Fruit fly (Drosophila melanogaster) whole organism, adult: ENCODE results near the gene Graf.

Source experiments
- CG11617 ChIP-seq: fragments of 200-800 bp; sonication (Bioruptor generic); optimal IDR thresholded peaks from 2 replicates; lab custom pipeline; 2017; ENCODE audit warnings: mild to moderate bottlenecking, missing biosample characterization, missing genetic modification reagents, missing genetic modification characterization
- CG12768 ChIP-seq: fragments of 200-800 bp; sonication (Bioruptor generic); optimal IDR thresholded peaks from 2 replicates; lab custom pipeline; 2017; ENCODE audit warnings: missing biosample characterization, missing genetic modification characterization, mild to moderate bottlenecking, moderate library complexity, missing genetic modification reagents
- CG14711 ChIP-seq: fragments of 200-800 bp; sonication (Bioruptor generic); optimal IDR thresholded peaks from 2 replicates; lab custom pipeline; 2018; ENCODE audit warnings: missing biosample characterization, mild to moderate bottlenecking, missing genetic modification characterization, moderate library complexity
- CG1620 ChIP-seq: fragments of 200-800 bp; sonication (Bioruptor generic); optimal IDR thresholded peaks from 2 replicates; lab custom pipeline; 2016; ENCODE audit warnings: missing biosample characterization, missing genetic modification characterization
- CG33017 ChIP-seq: fragments of 200-800 bp; sonication (Bioruptor generic); optimal IDR thresholded peaks from 2 replicates; lab custom pipeline; 2018; ENCODE audit warnings: missing biosample characterization, mild to moderate bottlenecking, missing genetic modification characterization, moderate library complexity
- CG5204 ChIP-seq: fragments of 200-800 bp; sonication (Bioruptor generic); optimal IDR thresholded peaks from 2 replicates; lab custom pipeline; 2016; ENCODE audit warnings: missing biosample characterization, missing genetic modification characterization
- CG7045 ChIP-seq: fragments of 200-800 bp; sonication (Bioruptor generic); optimal IDR thresholded peaks from 2 replicates; lab custom pipeline; 2017; ENCODE audit warnings: missing biosample characterization, mild to moderate bottlenecking, missing genetic modification characterization
- CG7101 ChIP-seq: fragments of 200-800 bp; sonication (Bioruptor generic); optimal IDR thresholded peaks from 2 replicates; lab custom pipeline; 2018; ENCODE audit warnings: missing biosample characterization, mild to moderate bottlenecking, missing genetic modification characterization, moderate library complexity
- Clk ChIP-seq: fragments of 200-800 bp; sonication (Bioruptor generic); optimal IDR thresholded peaks from 2 replicates; lab custom pipeline; 2017; ENCODE audit warnings: missing biosample characterization, missing genetic modification characterization
- Crg-1 ChIP-seq: fragments of 200-800 bp; sonication (Bioruptor generic); optimal IDR thresholded peaks from 2 replicates; lab custom pipeline; 2016; ENCODE audit warnings: missing biosample characterization, missing genetic modification characterization
- Hr96 ChIP-seq: fragments of 200-800 bp; sonication (Bioruptor generic); optimal IDR thresholded peaks from 2 replicates; lab custom pipeline; 2016; ENCODE audit warnings: missing biosample characterization, missing genetic modification characterization
- Mnt ChIP-seq: fragments of 200-800 bp; sonication (Bioruptor generic); optimal IDR thresholded peaks from 2 replicates; lab custom pipeline; 2016; ENCODE audit warnings: missing biosample characterization, mild to moderate bottlenecking, missing genetic modification characterization
- bab1 ChIP-seq: fragments of 200-800 bp; sonication (Bioruptor generic); optimal IDR thresholded peaks from 3 replicates; lab custom pipeline; 2019; ENCODE audit warnings: missing biosample characterization, mild to moderate bottlenecking, missing genetic modification characterization, moderate library complexity
- cic ChIP-seq: fragments of 200-800 bp; sonication (Bioruptor generic); optimal IDR thresholded peaks from 2 replicates; lab custom pipeline; 2017; ENCODE audit warnings: missing biosample characterization, mild to moderate bottlenecking, missing genetic modification characterization, moderate library complexity
- cnc ChIP-seq, 2 experiments: fragments of >200 bp; optimal IDR thresholded peaks; 2 replicates each; lab custom pipeline; 2017
- kay ChIP-seq: fragments of 200-800 bp; sonication (Bioruptor generic); peaks from one replicate; lab custom pipeline; 2016; ENCODE audit warnings: missing biosample characterization, missing genetic modification characterization, borderline replicate concordance
- ovo ChIP-seq: fragments of 200-800 bp; sonication (Bioruptor generic); optimal IDR thresholded peaks from 2 replicates; lab custom pipeline; 2016; ENCODE audit warnings: missing biosample characterization, missing genetic modification characterization
- pad ChIP-seq: fragments of 200-800 bp; sonication (Bioruptor generic); optimal IDR thresholded peaks from 3 replicates; lab custom pipeline; 2017; ENCODE audit warnings: missing biosample characterization, missing genetic modification characterization, mild to moderate bottlenecking, moderate library complexity, missing genetic modification reagents
- tj ChIP-seq: fragments of 200-800 bp; sonication (Bioruptor generic); optimal IDR thresholded peaks from 3 replicates; lab custom pipeline; 2017; ENCODE audit warnings: missing biosample characterization, mild to moderate bottlenecking, missing genetic modification characterization, moderate library complexity
- toe ChIP-seq: fragments of 200-800 bp; sonication (Bioruptor generic); optimal IDR thresholded peaks from 2 replicates; lab custom pipeline; 2016; ENCODE audit warnings: missing biosample characterization, missing genetic modification characterization

Gene Graf

dm6 chrX:15733192-15733892 lies 27.2 kb downstream of the Graf start:
- TF ChIP-seq toe (GFP tag; lab: Kevin White, UChicago) (no peak), CG7101 (tag; lab: Kevin White, UChicago) (peak; percentile 42), cnc (optimal IDR thresholded peaks at IDR 0.05; lab: Kevin White, UChicago) (no peak), CG33017 (tag; lab: Kevin White, UChicago) (no peak), bab1 (no peak), cic (GFP tag; lab: Kevin White, UChicago) (no peak), Crg-1 (GFP tag; lab: Kevin White, UChicago) (no peak), ovo (GFP tag; lab: Kevin White, UChicago) (no peak), Mnt (peak; percentile 73)

- no peak for TF ChIP-seq CG5204 (GFP tag; lab: Kevin White, UChicago)
- peak; percentile 57 for TF ChIP-seq bab1
- TF ChIP-seq CG7045, result no peak
- no peak for TF ChIP-seq CG14711 (tag; lab: Kevin White, UChicago)
- no peak for TF ChIP-seq cic (GFP tag; lab: Kevin White, UChicago)
- no peak for TF ChIP-seq tj
Observed at dm6 chrX:15731968-15732367, 28.6 kb downstream of the Graf start, which contains the start of gene CG8191. Gene CG8191 (plus strand): TSS chrX:15732178.

dm6 chrX:15712409-15712808 lies 48.1 kb downstream of the Graf start, which contains the start of gene HUWE1:
Gene HUWE1 (plus strand): TSS chrX:15712628.
- peak; percentile 73 for TF ChIP-seq Mnt
- TF ChIP-seq CG7101 (tag; lab: Kevin White, UChicago), result peak; percentile 63
- TF ChIP-seq cnc (optimal IDR thresholded peaks at IDR 0.05; lab: Kevin White, UChicago), result no peak
- no peak for TF ChIP-seq toe (GFP tag; lab: Kevin White, UChicago)
- TF ChIP-seq bab1, result peak; percentile 59
- no peak for TF ChIP-seq cic (GFP tag; lab: Kevin White, UChicago)
- TF ChIP-seq CG11617, result peak; percentile 60
- peak; percentile 48 for TF ChIP-seq CG1620 (GFP tag; lab: Kevin White, UChicago)
- TF ChIP-seq tj, result peak; percentile 13
- TF ChIP-seq CG14711 (tag; lab: Kevin White, UChicago), result peak; percentile 22
- no peak for TF ChIP-seq CG33017 (tag; lab: Kevin White, UChicago)
- TF ChIP-seq pad, result peak; percentile 36

dm6 chrX:15710751-15711179 lies 49.8 kb downstream of the Graf start:
- TF ChIP-seq CG7101 (tag; lab: Kevin White, UChicago) (no peak), Mnt (peak; percentile 14)

- TF ChIP-seq Crg-1 (GFP tag; lab: Kevin White, UChicago) (no peak), bab1 (no peak), toe (GFP tag; lab: Kevin White, UChicago) (no peak), CG1620 (GFP tag; lab: Kevin White, UChicago) (no peak), Clk (GFP tag; lab: Kevin White, UChicago) (no peak), Mnt (peak; percentile 99), cnc (optimal IDR thresholded peaks at IDR 0.05; lab: Kevin White, UChicago) (no peak), cic (GFP tag; lab: Kevin White, UChicago) (peak; percentile 43), ovo (GFP tag; lab: Kevin White, UChicago) (peak; percentile 99), CG5204 (GFP tag; lab: Kevin White, UChicago) (no peak), CG33017 (tag; lab: Kevin White, UChicago) (no peak), tj (peak; percentile 83), CG7101 (tag; lab: Kevin White, UChicago) (no peak), kay (no peak), Hr96 (GFP tag; lab: Kevin White, UChicago) (no peak), pad (peak; percentile 41), CG14711 (tag; lab: Kevin White, UChicago) (no peak), CG11617 (peak; percentile 16), CG7045 (no peak), CG12768 (no peak)
Observed at dm6 chrX:15709984-15710750, 50.4 kb downstream of the Graf start, which contains the start of the genes CG9281 and CG15601. Gene CG9281 (minus strand): TSS chrX:15710539. Gene CG15601 (plus strand): TSS chrX:15710647.

- no peak for TF ChIP-seq Mnt
- peak; percentile 90 for TF ChIP-seq tj
Observed at dm6 chrX:15709624-15709983, 50.9 kb downstream of the Graf start.

dm6 chrX:15703720-15704206 lies 56.8 kb downstream of the Graf start, which contains the start of the genes Pis and Hap40:
Gene Pis (minus strand): TSS chrX:15703770.
Gene Hap40 (plus strand): TSS chrX:15704125.
- no peak for TF ChIP-seq CG5204 (GFP tag; lab: Kevin White, UChicago)
- TF ChIP-seq toe (GFP tag; lab: Kevin White, UChicago), result peak; percentile 72
- no peak for TF ChIP-seq ovo (GFP tag; lab: Kevin White, UChicago)
- no peak for TF ChIP-seq Hr96 (GFP tag; lab: Kevin White, UChicago)
- TF ChIP-seq CG7101 (tag; lab: Kevin White, UChicago), result peak; percentile 73
- TF ChIP-seq Mnt, result peak; percentile 71
- TF ChIP-seq CG11617, result peak; percentile 66
- no peak for TF ChIP-seq cnc (optimal IDR thresholded peaks at IDR 0.05; lab: Kevin White, UChicago)
- TF ChIP-seq CG33017 (tag; lab: Kevin White, UChicago), result no peak
- peak; percentile 58 for TF ChIP-seq pad
- no peak for TF ChIP-seq kay
- TF ChIP-seq CG1620 (GFP tag; lab: Kevin White, UChicago), result peak; percentile 70
- TF ChIP-seq CG12768, result peak; percentile 10
- no peak for TF ChIP-seq cic (GFP tag; lab: Kevin White, UChicago)
- peak; percentile 47 for TF ChIP-seq tj
- TF ChIP-seq Crg-1 (GFP tag; lab: Kevin White, UChicago), result peak; percentile 61
- TF ChIP-seq CG14711 (tag; lab: Kevin White, UChicago), result peak; percentile 60
- TF ChIP-seq Clk (GFP tag; lab: Kevin White, UChicago), result no peak
- peak; percentile 55 for TF ChIP-seq bab1
- TF ChIP-seq CG7045, result peak; percentile 53
